Worm (Caenorhabditis elegans): ENCODE data around the gene F07C4.6.

The F07C4.6 gene

ce11 chrV:7624152-7624551, 2.5 kb upstream of the F07C4.6 start, which contains the start of gene C50E3.13:
Gene C50E3.13 (minus strand): TSS chrV:7624252.
- no peak for TF ChIP-seq hlh-4 (tag; optimal IDR thresholded peaks at IDR 0.05)
- TF ChIP-seq efl-1 (optimal IDR thresholded peaks at IDR 0.05), result no peak
- TF ChIP-seq efl-1 (GFP tag; optimal IDR thresholded peaks at IDR 0.05 in 1 of 2), result no peak
- TF ChIP-seq ces-1 (GFP tag; optimal IDR thresholded peaks at IDR 0.05), result no peak
- no peak for TF ChIP-seq jun-1 (tag; optimal IDR thresholded peaks at IDR 0.05)
- TF ChIP-seq fos-1 (tag; optimal IDR thresholded peaks at IDR 0.05), result no peak
- no peak for TF ChIP-seq mdl-1 (tag; optimal IDR thresholded peaks at IDR 0.05)

ce11 chrV:7624652-7625051, 2.0 kb upstream of the F07C4.6 start, which contains the start of gene grsp-4:
Gene grsp-4 (plus strand): TSS chrV:7624952.
- TF ChIP-seq vab-15 (tag; optimal IDR thresholded peaks at IDR 0.05) (no peak), nhr-11 (tag; optimal IDR thresholded peaks at IDR 0.05) (no peak), jun-1 (tag; optimal IDR thresholded peaks at IDR 0.05) (no peak), blmp-1 (tag; optimal IDR thresholded peaks at IDR 0.05) (peak; percentile 52), nhr-85 (tag) (peak; percentile 48)

- TF ChIP-seq aly-2 (tag; optimal IDR thresholded peaks at IDR 0.05) (no peak), nhr-90 (tag; optimal IDR thresholded peaks at IDR 0.05; ENCODE audit: poor library complexity) (no peak), lsy-2 (tag; optimal IDR thresholded peaks at IDR 0.05) (no peak), sox-4 (tag; optimal IDR thresholded peaks at IDR 0.05) (no peak), lin-35 (GFP tag; optimal IDR thresholded peaks at IDR 0.05) (no peak), nhr-71 (tag; optimal IDR thresholded peaks at IDR 0.05) (no peak), ets-5 (GFP tag; IDR thresholded peaks at IDR 0.05) (no peak), ceh-90 (tag; optimal IDR thresholded peaks at IDR 0.05) (no peak), C34B4.2 (tag; optimal IDR thresholded peaks at IDR 0.05) (no peak)
Observed at ce11 chrV:7629504-7629903, 2.9 kb downstream of the F07C4.6 start, which contains the start of gene srd-30. Gene srd-30 (plus strand): TSS chrV:7629804.

ce11 chrV:7631732-7632131, 5.1 kb downstream of the F07C4.6 start, which contains the start of gene srd-25:
Gene srd-25 (plus strand): TSS chrV:7632032.
- no peak for TF ChIP-seq Y116A8C.19 (tag; optimal IDR thresholded peaks at IDR 0.05; ENCODE audit: borderline replicate concordance)
- TF ChIP-seq zip-4 (GFP tag; optimal IDR thresholded peaks at IDR 0.05), result no peak
- TF ChIP-seq nhr-71 (tag; optimal IDR thresholded peaks at IDR 0.05), result no peak
- TF ChIP-seq ets-5 (GFP tag; IDR thresholded peaks at IDR 0.05), result no peak

- TF ChIP-seq mef-2 (tag; optimal IDR thresholded peaks at IDR 0.05), result no peak
- TF ChIP-seq ets-5 (GFP tag; IDR thresholded peaks at IDR 0.05), result no peak
- TF ChIP-seq C34B4.2 (tag; optimal IDR thresholded peaks at IDR 0.05), result no peak
- TF ChIP-seq nhr-28 (tag; optimal IDR thresholded peaks at IDR 0.05), result no peak
- TF ChIP-seq zag-1 (tag; optimal IDR thresholded peaks at IDR 0.05), result no peak
- TF ChIP-seq blmp-1 (tag; optimal IDR thresholded peaks at IDR 0.05), result no peak
- TF ChIP-seq elt-3 (tag; optimal IDR thresholded peaks at IDR 0.05), result no peak
- TF ChIP-seq ceh-63 (GFP tag; optimal IDR thresholded peaks at IDR 0.05), result no peak
- no peak for TF ChIP-seq unc-130 (tag; optimal IDR thresholded peaks at IDR 0.05)
- TF ChIP-seq snpc-4 (tag; optimal IDR thresholded peaks at IDR 0.05), result no peak
- TF ChIP-seq aly-2 (tag; optimal IDR thresholded peaks at IDR 0.05), result no peak
- TF ChIP-seq xbp-1 (tag; optimal IDR thresholded peaks at IDR 0.05), result no peak
- no peak for TF ChIP-seq ceh-88 (GFP tag; IDR thresholded peaks at IDR 0.05)
Observed at ce11 chrV:7634657-7635056, 8.0 kb downstream of the F07C4.6 start, which contains the start of gene srd-31. Gene srd-31 (minus strand): TSS chrV:7634757.

- no peak for TF ChIP-seq mep-1 (tag; optimal IDR thresholded peaks at IDR 0.05)
Observed at ce11 chrV:7635469-7635868, 8.8 kb downstream of the F07C4.6 start, which contains the start of gene srd-29. Gene srd-29 (plus strand): TSS chrV:7635769.

ce11 chrV:7637801-7638200, 11.2 kb downstream of the F07C4.6 start, which contains the start of gene clec-45:
Gene clec-45 (plus strand): TSS chrV:7638101.
- no peak for TF ChIP-seq nhr-20 (tag; optimal IDR thresholded peaks at IDR 0.05)

Measured in whole organism, L1 larva.